Fruit fly (Drosophila melanogaster) whole organism, wandering third instar larva: ENCODE data around the gene CG14324.

Experiments used
- Abd-B ChIP-seq: fragments of >200 bp; optimal IDR thresholded peaks from 2 replicates; lab custom pipeline; 2017; ENCODE audit warnings: missing biosample characterization, missing genetic modification characterization
- Myc ChIP-seq: fragments of >200 bp; optimal IDR thresholded peaks from 2 replicates; lab custom pipeline; 2017
- Sp1 ChIP-seq: fragments of 200-800 bp; sonication (Bioruptor generic); optimal IDR thresholded peaks from 3 replicates; lab custom pipeline; 2019; ENCODE audit warnings: missing biosample characterization, mild to moderate bottlenecking, missing genetic modification characterization, moderate library complexity
- fru ChIP-seq: fragments of 200-800 bp; sonication (Bioruptor generic); optimal IDR thresholded peaks from 3 replicates; lab custom pipeline; 2016; ENCODE audit warnings: missing biosample characterization, mild to moderate bottlenecking, missing genetic modification characterization

DNA sequence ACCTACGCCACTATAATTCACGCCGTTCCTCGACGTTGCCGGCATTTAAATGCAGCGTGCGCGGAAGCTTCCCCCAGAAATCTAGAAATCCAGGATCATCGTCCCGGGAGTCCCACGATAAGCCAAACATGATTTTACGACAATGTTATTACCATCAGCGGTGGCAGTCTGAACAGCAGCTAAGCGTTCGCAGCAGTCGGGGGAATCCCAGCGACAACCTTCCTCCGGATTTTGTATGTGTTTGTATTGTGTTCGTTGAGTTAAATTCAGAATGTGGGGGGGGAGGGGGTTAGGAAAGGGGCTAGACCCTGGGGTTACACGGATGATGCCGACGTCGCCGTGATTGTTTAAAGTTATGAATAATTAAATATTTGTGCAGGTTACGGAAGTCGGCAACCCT lies 25.4 kb upstream of the CG14324 start:
- TF ChIP-seq Myc (lab: Kevin White, UChicago) (no peak), Abd-B (no peak), fru (GFP tag; lab: Kevin White, UChicago) (no peak), Sp1 (GFP tag; lab: Kevin White, UChicago) (no peak)
